Worm (Caenorhabditis elegans) whole organism, young adult: ENCODE measurements around the gene coq-5.

Source experiments
- B0035.1 ChIP-seq: sonication (generic microtip); optimal IDR thresholded peaks from 2 replicates; lab custom pipeline; 2016; ENCODE audit warnings: missing genetic modification characterization, mild to moderate bottlenecking, missing compliant biosample characterization, missing genotype, missing genetic modification reagents
- F23B12.7 ChIP-seq: sonication (generic microtip); optimal IDR thresholded peaks from 2 replicates; lab custom pipeline; 2017; ENCODE audit warnings: missing genetic modification characterization, mild to moderate bottlenecking, missing compliant biosample characterization, antibody characterized with exemption, moderate library complexity; ENCODE audit not compliant: insufficient read depth
- F55B11.4 ChIP-seq: sonication (generic microtip); optimal IDR thresholded peaks from 2 replicates; lab custom pipeline; 2016; ENCODE audit warnings: missing compliant biosample characterization, missing genetic modification characterization, borderline replicate concordance; ENCODE audit not compliant: insufficient read depth
- bed-1 ChIP-seq: fragments of 200-800 bp; sonication (Bioruptor generic); IDR thresholded peaks from 2 replicates; pipeline ENCODE4 v1.3.6; 2022; ENCODE audit warnings: missing genetic modification reagents, missing genetic modification characterization, missing compliant biosample characterization
- dpff-1 ChIP-seq: sonication (generic microtip); optimal IDR thresholded peaks from 2 replicates; lab custom pipeline; 2017; ENCODE audit warnings: mild to moderate bottlenecking, missing genetic modification characterization, missing compliant biosample characterization
- hmg-20 ChIP-seq: fragments of 200-800 bp; sonication (Bioruptor generic); IDR thresholded peaks from 2 replicates; pipeline ENCODE4 v1.3.6; 2022; ENCODE audit warnings: missing genetic modification reagents, missing genetic modification characterization, missing compliant biosample characterization
- let-526 ChIP-seq: fragments of 200-800 bp; sonication (Bioruptor generic); IDR thresholded peaks from 2 replicates; pipeline ENCODE4 v1.3.6; 2022; ENCODE audit warnings: missing genetic modification reagents, missing genetic modification characterization, missing compliant biosample characterization
- mes-4 ChIP-seq: sonication (generic microtip); optimal IDR thresholded peaks from 2 replicates; lab custom pipeline; 2016; ENCODE audit warnings: missing genotype, missing genetic modification characterization, missing compliant biosample characterization
- pbrm-1 ChIP-seq: fragments of 200-800 bp; sonication (Bioruptor generic); IDR thresholded peaks from 2 replicates; pipeline ENCODE4 v1.3.6; 2022; ENCODE audit warnings: missing genetic modification reagents, missing genetic modification characterization, missing compliant biosample characterization
- pha-4 ChIP-seq: fragments of 150-350 bp; sonication (generic microtip); optimal IDR thresholded peaks from 2 replicates; lab custom pipeline; 2014; ENCODE audit warnings: missing biosample characterization, missing genetic modification reagents, missing genetic modification characterization
- rcor-1 ChIP-seq: fragments of 200-800 bp; sonication (Bioruptor generic); IDR thresholded peaks from 2 replicates; pipeline ENCODE4 v1.3.6; 2022; ENCODE audit warnings: missing genetic modification reagents, missing genetic modification characterization, missing compliant biosample characterization
- ztf-3 ChIP-seq: fragments of 200-800 bp; sonication (Bioruptor generic); optimal IDR thresholded peaks from 2 replicates; lab custom pipeline; 2018; ENCODE audit warnings: mild to moderate bottlenecking, missing genetic modification characterization, missing compliant biosample characterization

DNA sequence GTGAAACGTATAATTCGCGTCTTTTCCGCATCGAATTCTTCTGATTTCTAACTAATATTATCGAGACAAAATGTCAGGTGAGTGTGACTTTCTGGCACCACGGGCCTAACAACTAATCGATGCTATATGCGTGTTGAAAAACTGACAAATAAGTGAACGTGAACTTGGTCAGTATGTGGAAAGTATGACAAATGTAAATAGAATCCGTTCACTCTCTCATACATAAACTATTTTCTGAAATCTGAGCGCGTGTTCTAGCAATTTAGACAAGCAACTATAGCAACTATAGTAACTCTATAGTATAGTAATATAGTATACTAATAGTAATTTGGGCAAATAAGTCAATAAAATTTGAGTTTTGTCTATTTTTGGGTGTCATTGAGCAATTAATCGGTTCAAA lies 34.1 kb upstream of the coq-5 start:
- TF ChIP-seq pha-4 (tag; lab: Kevin White, UChicago) (no peak), let-526 (GFP tag; lab: Robert Waterston, UW) (no peak), hmg-20 (GFP tag; lab: Robert Waterston, UW) (no peak), B0035.1 (tag; lab: Kevin White, UChicago) (no peak), mes-4 (tag; lab: Kevin White, UChicago) (no peak), dpff-1 (tag; lab: Kevin White, UChicago) (no peak), F55B11.4 (tag; lab: Kevin White, UChicago) (no peak), pbrm-1 (no peak), bed-1 (GFP tag; lab: Robert Waterston, UW) (no peak), F23B12.7 (no peak), ztf-3 (GFP tag; lab: Kevin White, UChicago) (no peak), rcor-1 (no peak)
